Fruit fly (Drosophila melanogaster) whole organism, wandering third instar larva: ENCODE results near the gene Idgf1.

Experiments
- CG32264 ChIP-seq: fragments of 200-800 bp; sonication (Bioruptor generic); optimal IDR thresholded peaks from 2 replicates; lab custom pipeline; 2016; ENCODE audit warnings: missing biosample characterization, missing genetic modification characterization
- Dif ChIP-seq: fragments of 200-275, 200-300 bp; sonication (Bioruptor generic); optimal IDR thresholded peaks from 2 replicates; lab custom pipeline; 2018; ENCODE audit warnings: missing biosample characterization, missing genetic modification characterization; ENCODE audit not compliant: partially characterized antibody
- HLH106 ChIP-seq: fragments of 200-800 bp; optimal IDR thresholded peaks from 3 replicates; lab custom pipeline; 2019; ENCODE audit warnings: missing biosample characterization, mild to moderate bottlenecking, missing genetic modification characterization, moderate library complexity
- Hnf4 ChIP-seq: fragments of 200-800 bp; sonication (Bioruptor generic); optimal IDR thresholded peaks from 2 replicates; lab custom pipeline; 2016; ENCODE audit warnings: missing biosample characterization, mild to moderate bottlenecking, missing genetic modification characterization
- Hr78 ChIP-seq: fragments of >200 bp; optimal IDR thresholded peaks from 2 replicates; lab custom pipeline; 2017; ENCODE audit warnings: missing biosample characterization, missing genetic modification characterization
- Hr83 ChIP-seq: fragments of 200-300 bp; sonication (Bioruptor generic); optimal IDR thresholded peaks from 2 replicates; lab custom pipeline; 2016; ENCODE audit warnings: missing biosample characterization, mild to moderate bottlenecking, missing genetic modification characterization, moderate library complexity; ENCODE audit not compliant: poor library complexity, severe bottlenecking
- Jra ChIP-seq: sonication (Bioruptor generic); optimal IDR thresholded peaks from 2 replicates; lab custom pipeline; 2016; ENCODE audit warnings: missing biosample characterization, missing genetic modification characterization
- Mio ChIP-seq: sonication (Bioruptor generic); optimal IDR thresholded peaks from 2 replicates; lab custom pipeline; 2016; ENCODE audit warnings: missing biosample characterization, missing genetic modification characterization
- Myc ChIP-seq: fragments of >200 bp; optimal IDR thresholded peaks from 2 replicates; lab custom pipeline; 2017
- OdsH ChIP-seq: fragments of 200-800 bp; sonication (Bioruptor generic); optimal IDR thresholded peaks from 2 replicates; lab custom pipeline; 2016; ENCODE audit warnings: missing biosample characterization, mild to moderate bottlenecking, missing genetic modification characterization
- Rel ChIP-seq, 2 experiments: fragments of 200-800 bp; sonication (Bioruptor generic) in 1 of 2; optimal IDR thresholded peaks; 2 replicates in 1 of 2; 3 replicates in 1 of 2; lab custom pipeline; 2016 to 2019; ENCODE audit warnings: mild to moderate bottlenecking in 2 of 2, missing biosample characterization in 2 of 2, missing genetic modification characterization in 2 of 2, moderate library complexity in 1 of 2
- br ChIP-seq: fragments of 200-800 bp; sonication (Bioruptor generic); optimal IDR thresholded peaks from 2 replicates; lab custom pipeline; 2016; ENCODE audit warnings: missing biosample characterization, missing genetic modification characterization
- dl ChIP-seq, 2 experiments: fragments of 175-275, 200-275 bp in 1 of 2; fragments of 200-275 bp in 1 of 2; sonication (Bioruptor generic); optimal IDR thresholded peaks; lab custom pipeline; 2018; ENCODE audit warnings: mild to moderate bottlenecking in 2 of 2, missing biosample characterization in 2 of 2, missing genetic modification characterization in 2 of 2, moderate library complexity in 2 of 2; ENCODE audit not compliant: partially characterized antibody in 2 of 2, insufficient read depth in 1 of 2
- dsf ChIP-seq: sonication (Bioruptor generic); optimal IDR thresholded peaks from 2 replicates; lab custom pipeline; 2016; ENCODE audit warnings: missing biosample characterization, missing genetic modification characterization, borderline replicate concordance
- ey ChIP-seq: fragments of 200-800 bp; sonication (Bioruptor generic); optimal IDR thresholded peaks from 2 replicates; lab custom pipeline; 2016; ENCODE audit warnings: missing biosample characterization, missing genetic modification characterization
- foxo ChIP-seq, 2 experiments: fragments of 200-800 bp; sonication (Bioruptor generic); optimal IDR thresholded peaks; 2 replicates in 1 of 2; 3 replicates in 1 of 2; lab custom pipeline; 2016 to 2017; ENCODE audit warnings: missing biosample characterization in 2 of 2, missing genetic modification characterization in 2 of 2
- fru ChIP-seq: fragments of 200-800 bp; sonication (Bioruptor generic); optimal IDR thresholded peaks from 3 replicates; lab custom pipeline; 2016; ENCODE audit warnings: missing biosample characterization, mild to moderate bottlenecking, missing genetic modification characterization
- h ChIP-seq: fragments of 200-800 bp; sonication (Bioruptor generic); optimal IDR thresholded peaks from 3 replicates; lab custom pipeline; 2016; ENCODE audit warnings: missing biosample characterization, mild to moderate bottlenecking, missing genetic modification characterization
- lola ChIP-seq: fragments of >200 bp; optimal IDR thresholded peaks from 2 replicates; lab custom pipeline; 2017; ENCODE audit warnings: missing biosample characterization, missing genetic modification characterization
- pan ChIP-seq: fragments of >200 bp; optimal IDR thresholded peaks from 2 replicates; lab custom pipeline; 2017
- psq ChIP-seq: fragments of 200-800 bp; sonication (Bioruptor generic); optimal IDR thresholded peaks from 3 replicates; lab custom pipeline; 2017; ENCODE audit warnings: missing biosample characterization, mild to moderate bottlenecking, missing genetic modification characterization, moderate library complexity
- rgr ChIP-seq: fragments of 200-800 bp; sonication (Bioruptor generic); optimal IDR thresholded peaks from 3 replicates; lab custom pipeline; 2016; ENCODE audit warnings: missing biosample characterization, mild to moderate bottlenecking, missing genetic modification characterization
- sv ChIP-seq: fragments of 200-800 bp; sonication (Bioruptor generic); optimal IDR thresholded peaks from 3 replicates; lab custom pipeline; 2016; ENCODE audit warnings: missing biosample characterization, missing genetic modification characterization
- tai ChIP-seq: sonication (Bioruptor generic); optimal IDR thresholded peaks from 2 replicates; lab custom pipeline; 2016; ENCODE audit warnings: missing biosample characterization, missing genetic modification characterization

Idgf1 gene

dm6 chr2L:16493999-16494741, 49.1 kb downstream of the Idgf1 start:
- TF ChIP-seq Dif (no peak), Hr83 (GFP tag; lab: Kevin White, UChicago) (no peak), psq (GFP tag; lab: Kevin White, UChicago) (no peak), HLH106 (no peak), Hr78 (GFP tag; lab: Kevin White, UChicago) (no peak), lola (no peak), pan (no peak), h (GFP tag; lab: Kevin White, UChicago) (no peak)
- TF ChIP-seq, all 38 proteins: peak for 0

- no peak for TF ChIP-seq dl (GFP tag; optimal IDR thresholded peaks at IDR 0.05; lab: Kevin White, UChicago; ENCODE audit: insufficient read depth in 1 of 2, partially characterized antibody in 2 of 2)
- peak in 1 of 2 experiments; percentile 29 for TF ChIP-seq foxo (GFP tag; optimal IDR thresholded peaks at IDR 0.05; lab: Kevin White, UChicago)
- no peak for TF ChIP-seq h (GFP tag; lab: Kevin White, UChicago)
- peak; percentile 89 for TF ChIP-seq OdsH (GFP tag; lab: Kevin White, UChicago)
- TF ChIP-seq Hnf4 (GFP tag; lab: Kevin White, UChicago) = peak; percentile 87
- TF ChIP-seq dsf (GFP tag; lab: Kevin White, UChicago) = peak; percentile 60
- peak; percentile 77 for TF ChIP-seq fru (GFP tag; lab: Kevin White, UChicago)
- TF ChIP-seq br = peak; percentile 85
- TF ChIP-seq tai (GFP tag; lab: Kevin White, UChicago) = peak; percentile 77
- no peak for TF ChIP-seq Hr78 (GFP tag; lab: Kevin White, UChicago)
- no peak for TF ChIP-seq Dif
- TF ChIP-seq sv (GFP tag; lab: Kevin White, UChicago) = peak; percentile 77
- TF ChIP-seq ey (GFP tag; lab: Kevin White, UChicago) = peak; percentile 87
- peak; percentile 79 for TF ChIP-seq Jra
- no peak for TF ChIP-seq Mio
- no peak for TF ChIP-seq CG32264 (GFP tag; lab: Kevin White, UChicago)
- peak; percentile 93 for TF ChIP-seq rgr
- TF ChIP-seq psq (GFP tag; lab: Kevin White, UChicago) = peak; percentile 57
- peak; percentile 37 for TF ChIP-seq Myc (lab: Kevin White, UChicago)
- no peak for TF ChIP-seq Rel (GFP tag; optimal IDR thresholded peaks at IDR 0.05; lab: Kevin White, UChicago)
- TF ChIP-seq Rel (tag; optimal IDR thresholded peaks at IDR 0.05; lab: Kevin White, UChicago) = peak; percentile 68
Observed at dm6 chr2L:16495193-16495780, 50.2 kb downstream of the Idgf1 start.
